Fruit fly (Drosophila melanogaster): Measurements from ENCODE around the gene shep.

The shep gene

DNA sequence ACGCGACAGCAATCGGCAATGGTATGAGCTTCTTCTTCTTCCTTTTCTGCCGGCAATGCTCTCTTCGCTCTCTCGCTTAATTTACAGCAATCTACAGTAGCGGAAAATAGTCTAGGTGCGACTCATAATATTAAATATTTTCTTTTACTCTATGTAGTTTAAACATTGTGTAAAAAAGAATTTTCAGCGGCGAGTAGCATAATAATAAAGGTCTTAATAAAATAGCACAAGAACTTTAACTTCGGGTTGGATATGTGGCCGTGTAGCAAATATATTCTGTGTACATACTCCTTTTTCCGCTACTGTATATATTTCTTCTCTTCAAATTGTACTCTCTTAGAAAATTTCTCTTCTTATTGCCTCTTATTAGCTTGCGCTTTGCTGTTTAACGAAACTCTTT is at the start of gene shep (continued):
- peak; percentile 15 for TF ChIP-seq CG15479 (GFP tag; optimal IDR thresholded peaks at IDR 0.05)
- no peak for TF ChIP-seq vnd (GFP tag; IDR thresholded peaks at IDR 0.05; ENCODE audit: partially characterized antibody)
- no peak for TF ChIP-seq CG1832 (GFP tag; optimal IDR thresholded peaks at IDR 0.05)
- TF ChIP-seq Chrac-16 (GFP tag; optimal IDR thresholded peaks at IDR 0.05): peak; percentile 86
- TF ChIP-seq Drgx (GFP tag; IDR thresholded peaks at IDR 0.05): peak; percentile 93
- peak; percentile 76 for TF ChIP-seq CG6683 (GFP tag; optimal IDR thresholded peaks at IDR 0.05)
- TF ChIP-seq gem (tag; optimal IDR thresholded peaks at IDR 0.05): peak; percentile 95
- peak; percentile 74 for TF ChIP-seq Nf-YB (GFP tag; optimal IDR thresholded peaks at IDR 0.05)
- TF ChIP-seq klu (GFP tag; IDR thresholded peaks at IDR 0.05): peak; percentile 73
- TF ChIP-seq pan (optimal IDR thresholded peaks at IDR 0.05): no peak
- peak in 1 of 2 experiments; percentile 91 for TF ChIP-seq pan (GFP tag; optimal IDR thresholded peaks at IDR 0.05 in 1 of 2, IDR thresholded peaks at IDR 0.05 in 1 of 2)
- peak; percentile 64 for TF ChIP-seq E2f2 (GFP tag; IDR thresholded peaks at IDR 0.05)
- peak; percentile 54 for TF ChIP-seq maf-S (GFP tag; optimal IDR thresholded peaks at IDR 0.05)
- TF ChIP-seq ERR (GFP tag; optimal IDR thresholded peaks at IDR 0.05): no peak
- TF ChIP-seq CG9727 (GFP tag; optimal IDR thresholded peaks at IDR 0.05): peak; percentile 88
- peak; percentile 39 for TF ChIP-seq CG7987 (GFP tag; optimal IDR thresholded peaks at IDR 0.05)
- peak; percentile 88 for TF ChIP-seq CG2120 (GFP tag; optimal IDR thresholded peaks at IDR 0.05)
- TF ChIP-seq Rfx (GFP tag; IDR thresholded peaks at IDR 0.05): peak; percentile 94
- peak; percentile 77 for TF ChIP-seq sim (GFP tag; IDR thresholded peaks at IDR 0.05)
- TF ChIP-seq HLH4C (GFP tag; IDR thresholded peaks at IDR 0.05; ENCODE audit: partially characterized antibody): no peak
- TF ChIP-seq Nf-YC (tag; optimal IDR thresholded peaks at IDR 0.05): peak; percentile 74
- peak; percentile 74 for TF ChIP-seq peb (GFP tag; IDR thresholded peaks at IDR 0.05)
- no peak for TF ChIP-seq Dref (GFP tag; IDR thresholded peaks at IDR 0.05)
- TF ChIP-seq CG11398 (GFP tag; optimal IDR thresholded peaks at IDR 0.05): peak; percentile 36
- TF ChIP-seq Bteb2 (GFP tag; optimal IDR thresholded peaks at IDR 0.05): peak; percentile 66
- TF ChIP-seq ash1 (GFP tag; optimal IDR thresholded peaks at IDR 0.05): no peak
- TF ChIP-seq CG32532 (GFP tag; IDR thresholded peaks at IDR 0.05): peak; percentile 93
- TF ChIP-seq CG11560 (tag; IDR thresholded peaks at IDR 0.05): peak; percentile 58; the same call in 2 of the 3 replicates
- peak; percentile 93 for TF ChIP-seq CG18599 (GFP tag; optimal IDR thresholded peaks at IDR 0.05)
- peak; percentile 42 for TF ChIP-seq TFAM (GFP tag; optimal IDR thresholded peaks at IDR 0.05)
- TF ChIP-seq bbx (GFP tag; IDR thresholded peaks at IDR 0.05; ENCODE audit: partially characterized antibody): no peak
- peak; percentile 94 for TF ChIP-seq CG2678 (tag; optimal IDR thresholded peaks at IDR 0.05)
- TF ChIP-seq CG13123 (GFP tag; optimal IDR thresholded peaks at IDR 0.05): peak; percentile 59
- peak; percentile 88 for TF ChIP-seq CG10147 (GFP tag; optimal IDR thresholded peaks at IDR 0.05)
- TF ChIP-seq lov (optimal IDR thresholded peaks at IDR 0.05): no peak
- TF ChIP-seq lov (GFP tag; IDR thresholded peaks at IDR 0.05): peak; percentile 74; the same call in 2 of the 3 replicates
- no peak for TF ChIP-seq gfzf (GFP tag; optimal IDR thresholded peaks at IDR 0.05)
- TF ChIP-seq hbn (GFP tag; IDR thresholded peaks at IDR 0.05; ENCODE audit: partially characterized antibody): no peak
- peak; percentile 44 for TF ChIP-seq Bdp1 (GFP tag; optimal IDR thresholded peaks at IDR 0.05)
- peak; percentile 87 for TF ChIP-seq CG10267 (tag; optimal IDR thresholded peaks at IDR 0.05)
- peak; percentile 34 for TF ChIP-seq CG9876 (GFP tag; optimal IDR thresholded peaks at IDR 0.05)
- peak; percentile 82 for TF ChIP-seq H15 (GFP tag; IDR thresholded peaks at IDR 0.05)
- peak; percentile 89 for TF ChIP-seq CG13424 (tag; optimal IDR thresholded peaks at IDR 0.05)
- peak; percentile 90 for TF ChIP-seq BtbVII (GFP tag; optimal IDR thresholded peaks at IDR 0.05)
- TF ChIP-seq CoRest (tag; optimal IDR thresholded peaks at IDR 0.05): peak; percentile 91
- peak; percentile 76 for TF ChIP-seq NC2β (GFP tag; optimal IDR thresholded peaks at IDR 0.05)
- TF ChIP-seq zen2 (GFP tag; IDR thresholded peaks at IDR 0.05; ENCODE audit: partially characterized antibody): no peak
- TF ChIP-seq CG15601 (tag; optimal IDR thresholded peaks at IDR 0.05): peak; percentile 78
- peak; percentile 46; the same call in 1 of the 2 replicates for TF ChIP-seq Gsc (GFP tag; IDR thresholded peaks at IDR 0.05)
- peak; percentile 91 for TF ChIP-seq Xbp1 (GFP tag; optimal IDR thresholded peaks at IDR 0.05)
- peak; percentile 81 for TF ChIP-seq CG10654 (GFP tag; optimal IDR thresholded peaks at IDR 0.05)

Data from whole organism, embryonic.